Worm (Caenorhabditis elegans): ENCODE data around the gene R05G6.9.

The R05G6.9 gene

DNA sequence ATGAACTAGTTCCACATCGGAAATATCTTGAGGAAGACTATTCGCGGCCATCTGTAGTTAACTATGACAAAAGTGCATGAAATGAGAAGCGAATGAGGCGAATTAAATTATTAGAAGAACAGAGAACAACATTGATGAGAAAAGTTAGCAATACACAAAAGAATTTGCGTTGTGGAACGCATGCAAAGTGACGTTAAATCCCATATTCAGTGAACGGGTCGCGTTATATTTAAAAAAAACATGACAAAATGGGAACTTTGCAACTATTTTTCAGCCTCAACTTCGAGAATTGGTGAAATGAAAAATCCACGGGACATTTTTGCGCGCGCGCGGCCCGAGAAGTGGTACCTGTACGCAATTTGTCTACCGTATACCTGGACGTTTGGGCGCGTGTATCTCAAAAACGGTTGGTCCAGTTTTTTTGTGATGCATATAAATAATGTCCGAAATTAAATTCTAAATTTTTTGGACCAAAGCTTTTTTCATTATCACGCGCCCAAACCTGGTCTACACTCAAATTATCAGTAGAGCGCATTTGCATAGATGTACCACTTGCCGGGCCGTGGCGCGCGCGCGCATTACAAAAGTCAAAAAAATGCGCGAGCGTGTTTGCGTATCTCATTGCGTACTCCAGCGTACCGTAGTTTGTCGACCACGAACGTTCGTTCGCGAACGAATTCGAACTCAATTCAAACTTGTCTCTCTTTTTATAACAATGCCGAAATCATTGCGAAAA is 31.9 kb upstream of the R05G6.9 start, which contains the start of the genes cdd-2 and oef-1:
TSS of gene cdd-2 (minus strand) at position 51 of the 736 bp plus-strand sequence.
TSS of gene oef-1 (plus strand) at position 575 of the 736 bp plus-strand sequence.
- TF ChIP-seq vab-7 (GFP tag; IDR thresholded peaks at IDR 0.05), result peak; percentile 37; the same call in 1 of the 2 replicates
- no peak for TF ChIP-seq mep-1 (tag; optimal IDR thresholded peaks at IDR 0.05)
- peak; percentile 99 for TF ChIP-seq lin-38 (GFP tag; IDR thresholded peaks at IDR 0.05)
- TF ChIP-seq tra-1 (GFP tag; IDR thresholded peaks at IDR 0.05), result 0 out of 2 replicates have a peak, but pooled peaks have one; percentile 30
- peak; percentile 85 for TF ChIP-seq snpc-1.2 (GFP tag; IDR thresholded peaks at IDR 0.05)
- TF ChIP-seq aly-2 (tag; optimal IDR thresholded peaks at IDR 0.05), result no peak
- peak; percentile 92 for TF ChIP-seq F49E8.2 (tag; optimal IDR thresholded peaks at IDR 0.05; ENCODE audit: borderline replicate concordance)
- TF ChIP-seq nhr-48 (tag; optimal IDR thresholded peaks at IDR 0.05), result no peak
- peak; percentile 89 for TF ChIP-seq Y48G9A.11 (GFP tag; IDR thresholded peaks at IDR 0.05)
- TF ChIP-seq unc-130 (GFP tag; optimal IDR thresholded peaks at IDR 0.05), result peak; percentile 70
- TF ChIP-seq arid-1 (GFP tag; conservative IDR thresholded peaks at IDR 0.05), result 0 out of 2 replicates have a peak, but pooled peaks have one; percentile 59

DNA sequence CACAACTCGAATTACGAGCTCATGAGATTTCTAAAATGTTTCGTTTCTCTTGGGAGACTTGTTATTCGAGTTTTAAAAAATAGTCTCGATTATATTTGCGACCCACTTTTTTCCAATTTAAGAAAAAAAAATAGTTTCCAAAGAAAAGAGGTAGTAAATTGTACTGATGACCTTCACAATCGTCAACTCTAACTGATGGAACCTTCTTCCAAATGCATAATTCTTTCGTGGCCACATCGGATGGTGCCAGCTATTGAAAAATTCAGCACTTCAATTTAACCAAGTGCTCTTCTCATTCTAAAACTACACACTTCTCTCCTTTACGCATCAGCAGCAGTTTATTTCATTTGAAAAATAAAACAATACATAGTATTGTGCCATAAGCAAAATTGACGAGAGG is 27.6 kb upstream of the R05G6.9 start:
- TF ChIP-seq unc-62 (GFP tag; optimal IDR thresholded peaks at IDR 0.05 in 1 of 2) (peak in 1 of 2 experiments; percentile 95), unc-62 (tag; optimal IDR thresholded peaks at IDR 0.05) (no peak), aha-1 (tag) (peak; percentile 39), saeg-2 (GFP tag; IDR thresholded peaks at IDR 0.05) (no peak)

DNA sequence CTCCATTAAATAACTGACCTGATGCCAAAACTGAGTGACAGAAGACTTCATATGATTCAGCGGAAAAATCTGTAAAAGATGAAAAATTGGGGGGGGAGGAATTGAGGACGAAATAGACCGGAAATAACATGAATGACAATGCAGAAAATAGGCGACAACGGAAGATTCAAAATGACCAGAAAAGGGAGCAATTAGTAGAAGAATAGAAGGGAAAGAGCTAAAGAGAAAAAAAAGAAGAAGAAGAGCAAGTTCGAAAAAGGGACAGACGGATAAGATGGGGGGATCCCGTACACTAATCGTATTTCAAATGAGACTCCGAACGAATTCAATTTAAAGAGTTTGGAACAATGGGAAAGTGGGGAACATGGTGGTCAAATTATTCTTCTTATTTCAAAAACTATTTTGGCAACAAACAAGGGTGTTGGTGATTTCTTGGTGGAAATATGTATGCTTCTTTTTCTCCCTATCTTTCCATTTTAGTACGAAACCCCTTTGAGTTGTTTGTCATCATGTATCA is 26.5 kb upstream of the R05G6.9 start, which contains the start of gene R05G6.10:
TSS of gene R05G6.10 (minus strand) at position 51 of the 517 bp plus-strand sequence.
- TF ChIP-seq unc-62 (GFP tag; optimal IDR thresholded peaks at IDR 0.05 in 1 of 2), result peak in 1 of 2 experiments; percentile 88
- no peak for TF ChIP-seq unc-62 (tag; optimal IDR thresholded peaks at IDR 0.05)
- TF ChIP-seq mep-1 (tag; optimal IDR thresholded peaks at IDR 0.05), result no peak

DNA sequence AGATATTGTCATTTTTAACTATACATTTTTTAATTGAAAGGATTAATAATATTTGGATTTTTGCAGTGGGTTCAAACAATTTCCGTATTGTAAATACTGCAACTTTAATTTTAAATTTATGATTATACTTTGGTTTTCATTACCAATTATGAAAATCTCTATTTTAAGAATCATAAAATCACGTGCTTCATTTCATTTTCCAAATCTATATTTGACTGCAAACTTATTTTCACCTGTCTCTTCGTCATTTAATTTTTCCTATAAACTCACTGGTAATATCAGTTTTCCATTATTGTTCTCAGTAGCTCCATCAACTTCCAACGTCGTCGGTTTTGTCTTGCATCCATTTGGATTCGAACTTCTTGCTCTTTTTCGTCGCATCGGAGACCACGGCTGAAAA is 16.3 kb upstream of the R05G6.9 start, which contains the start of gene R05G6.1:
TSS of gene R05G6.1 (plus strand) at position 301 of the 400 bp plus-strand sequence.
- TF ChIP-seq mep-1 (tag; optimal IDR thresholded peaks at IDR 0.05) (no peak), madf-5 (GFP tag; IDR thresholded peaks at IDR 0.05) (no peak), F44E2.7 (GFP tag; IDR thresholded peaks at IDR 0.05) (no peak), hlh-30 (tag; optimal IDR thresholded peaks at IDR 0.05; ENCODE audit: insufficient read depth) (no peak), snpc-4 (tag; optimal IDR thresholded peaks at IDR 0.05) (no peak), nhr-77 (tag; optimal IDR thresholded peaks at IDR 0.05) (no peak), T26A8.4 (GFP tag; IDR thresholded peaks at IDR 0.05) (no peak)

DNA sequence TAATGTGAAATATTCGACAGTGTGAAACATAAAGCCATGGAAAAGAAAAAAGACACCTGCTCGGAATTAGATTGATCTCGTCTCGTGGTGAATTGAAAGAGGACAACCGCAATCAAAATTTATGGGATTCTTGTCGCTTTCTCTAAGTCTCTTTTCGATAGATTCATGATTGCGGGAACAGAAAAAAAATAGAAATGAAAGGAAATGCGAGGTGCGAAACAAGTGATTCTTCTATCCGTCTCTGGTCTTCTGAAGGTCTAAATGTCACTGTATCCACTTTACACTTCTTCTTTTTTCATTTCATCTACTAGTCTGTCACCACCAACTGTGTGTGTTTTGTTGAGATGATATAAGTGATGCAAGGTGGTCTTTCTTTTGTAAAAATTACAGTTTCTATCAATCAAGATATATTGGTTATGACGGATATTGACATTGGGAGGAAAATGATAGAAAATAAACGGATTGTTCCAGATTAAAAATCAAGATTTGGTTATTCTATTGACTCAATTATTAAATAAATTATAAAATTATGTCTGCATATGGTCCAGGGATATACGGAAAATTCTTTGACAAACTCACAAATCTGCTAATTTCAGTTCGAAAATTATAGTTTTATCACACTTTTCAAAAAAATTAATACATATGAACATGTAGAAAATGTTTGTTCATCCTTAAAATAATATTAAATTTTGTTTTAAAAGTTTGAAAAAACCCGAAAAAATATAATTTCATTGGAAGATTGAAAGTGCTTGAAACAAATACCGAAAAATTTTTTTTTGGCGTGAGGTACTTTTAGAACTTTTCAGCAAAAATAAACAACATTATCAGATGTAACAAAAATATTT is 14.4 kb upstream of the R05G6.9 start:
- TF ChIP-seq unc-62 (GFP tag; optimal IDR thresholded peaks at IDR 0.05 in 1 of 2) (peak in 1 of 2 experiments; percentile 90), unc-62 (tag; optimal IDR thresholded peaks at IDR 0.05) (no peak), nhr-28 (tag; optimal IDR thresholded peaks at IDR 0.05) (peak; percentile 34), Y75B8A.6 (GFP tag; IDR thresholded peaks at IDR 0.05) (no peak), mxl-2 (GFP tag; conservative IDR thresholded peaks at IDR 0.05) (no peak), hlh-30 (tag; optimal IDR thresholded peaks at IDR 0.05; ENCODE audit: insufficient read depth) (peak; percentile 33), aha-1 (tag) (peak; percentile 92), cey-2 (tag; optimal IDR thresholded peaks at IDR 0.05; ENCODE audit: borderline replicate concordance, insufficient read depth) (peak; percentile 30), mdl-1 (tag; optimal IDR thresholded peaks at IDR 0.05) (peak in 1 of 2 experiments; percentile 34)

DNA sequence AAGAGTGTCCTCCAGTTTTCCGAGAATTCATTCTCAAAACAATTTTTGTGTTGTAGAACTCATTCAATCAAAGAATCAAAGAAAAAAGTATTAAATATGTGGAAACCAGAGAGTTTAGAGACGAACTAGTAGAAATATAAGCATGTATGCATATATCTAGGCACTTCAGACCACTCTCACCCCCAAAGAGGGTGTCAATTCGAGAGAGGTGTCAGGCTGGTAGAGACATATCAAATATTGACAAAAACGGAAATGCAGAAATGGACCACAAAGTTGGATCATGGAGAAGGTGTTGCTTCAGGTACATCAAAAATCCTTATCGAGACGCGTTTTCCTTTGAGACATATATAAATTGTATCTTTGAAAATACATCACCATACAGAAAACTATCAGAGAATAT is 7.7 kb upstream of the R05G6.9 start:
- no peak for TF ChIP-seq skn-1 (tag; optimal IDR thresholded peaks at IDR 0.05)
- no peak for TF ChIP-seq hif-1 (tag; optimal IDR thresholded peaks at IDR 0.05)
- no peak for TF ChIP-seq saeg-2 (GFP tag; IDR thresholded peaks at IDR 0.05)
- peak in 1 of 2 experiments; percentile 92 for TF ChIP-seq unc-62 (GFP tag; optimal IDR thresholded peaks at IDR 0.05 in 1 of 2)
- TF ChIP-seq unc-62 (tag; optimal IDR thresholded peaks at IDR 0.05), result no peak
- no peak for TF ChIP-seq lin-15B (tag; optimal IDR thresholded peaks at IDR 0.05)
- no peak for TF ChIP-seq zip-2 (tag; optimal IDR thresholded peaks at IDR 0.05)

Data from whole organism, L4 larva.